Worm (Caenorhabditis elegans) whole organism, midembryonic: ENCODE results near the gene M04C3.2.

Experiments used
- T22C8.4 ChIP-seq: fragments of 200-800 bp; sonication (Bioruptor generic); IDR thresholded peaks from 2 replicates; pipeline ENCODE4 v1.3.6; 2022; ENCODE audit warnings: missing genetic modification characterization, missing compliant biosample characterization
- cog-1 ChIP-seq: sonication (generic microtip); optimal IDR thresholded peaks from 2 replicates; lab custom pipeline; 2016; ENCODE audit warnings: missing genetic modification characterization, missing compliant biosample characterization
- flt-1 ChIP-seq: fragments of 200-800 bp; sonication (Bioruptor generic); IDR thresholded peaks from 2 replicates; pipeline ENCODE4 v1.3.6; 2022; ENCODE audit warnings: missing genetic modification characterization, missing compliant biosample characterization
- klf-2 ChIP-seq: fragments of 200-800 bp; sonication (Bioruptor generic); conservative IDR thresholded peaks from 2 replicates; pipeline ENCODE4 v1.3.6; 2022; ENCODE audit warnings: missing genetic modification reagents, missing genetic modification characterization, missing compliant biosample characterization
- med-1 ChIP-seq: sonication (generic microtip); optimal IDR thresholded peaks from 2 replicates; lab custom pipeline; 2017; ENCODE audit warnings: missing genetic modification characterization, mild to moderate bottlenecking, missing compliant biosample characterization, antibody characterized with exemption, missing genetic modification reagents; ENCODE audit not compliant: insufficient read depth
- ref-1 ChIP-seq: fragments of 200-800 bp; sonication (Bioruptor generic); conservative IDR thresholded peaks from 2 replicates; pipeline ENCODE4 v1.3.6; 2022; ENCODE audit warnings: missing genetic modification reagents, missing genetic modification characterization, missing compliant biosample characterization
- tab-1 ChIP-seq: fragments of 200-800 bp; sonication (Bioruptor generic); IDR thresholded peaks from 2 replicates; pipeline ENCODE4 v1.3.6; 2022; ENCODE audit warnings: missing genetic modification characterization, missing compliant biosample characterization
- ztf-23 ChIP-seq: fragments of 200-800 bp; sonication (Bioruptor generic); IDR thresholded peaks from 2 replicates; pipeline ENCODE4 v1.3.6; 2022; ENCODE audit warnings: missing genetic modification reagents, missing genetic modification characterization, missing compliant biosample characterization
- ztf-29 ChIP-seq: fragments of 200-800 bp; sonication (Bioruptor generic); IDR thresholded peaks from 2 replicates; pipeline ENCODE4 v1.3.6; 2022; ENCODE audit warnings: missing genetic modification reagents, missing genetic modification characterization, missing compliant biosample characterization

Gene M04C3.2

ce11 chrV:19430351-19430913 lies 18.3 kb downstream of the M04C3.2 start:
- TF ChIP-seq cog-1 (no peak), tab-1 (GFP tag; lab: Robert Waterston, UW) (peak; percentile 70; the same call in 1 of the 2 replicates), ztf-29 (GFP tag; lab: Robert Waterston, UW) (peak; percentile 53; the same call in 1 of the 2 replicates)

ce11 chrV:19429605-19430004 lies 19.1 kb downstream of the M04C3.2 start:
- TF ChIP-seq ztf-29 (GFP tag; lab: Robert Waterston, UW) (no peak), tab-1 (GFP tag; lab: Robert Waterston, UW) (no peak), cog-1 (no peak), flt-1 (no peak), ztf-23 (GFP tag; lab: Robert Waterston, UW) (no peak), ref-1 (no peak), klf-2 (GFP tag; lab: Robert Waterston, UW) (no peak), med-1 (GFP tag; lab: Kevin White, UChicago) (no peak), T22C8.4 (GFP tag; lab: Robert Waterston, UW) (no peak)

- TF ChIP-seq klf-2 (GFP tag; lab: Robert Waterston, UW): no peak
- no peak for TF ChIP-seq med-1 (GFP tag; lab: Kevin White, UChicago)
Measured at ce11 chrV:19428936-19429335, 19.8 kb downstream of the M04C3.2 start.

ce11 chrV:19428097-19428496 lies 20.6 kb downstream of the M04C3.2 start:
- no peak for TF ChIP-seq ztf-29 (GFP tag; lab: Robert Waterston, UW)
- TF ChIP-seq flt-1: no peak
- no peak for TF ChIP-seq T22C8.4 (GFP tag; lab: Robert Waterston, UW)
- TF ChIP-seq cog-1: no peak
- no peak for TF ChIP-seq ztf-23 (GFP tag; lab: Robert Waterston, UW)
- TF ChIP-seq klf-2 (GFP tag; lab: Robert Waterston, UW): no peak
- no peak for TF ChIP-seq ref-1
- TF ChIP-seq tab-1 (GFP tag; lab: Robert Waterston, UW): no peak
- TF ChIP-seq med-1 (GFP tag; lab: Kevin White, UChicago): no peak

ce11 chrV:19421131-19421530 lies 27.6 kb downstream of the M04C3.2 start, which contains the start of gene C25F9.2:
Gene C25F9.2, plus strand, starts transcription at chrV:19421471.
- no peak for TF ChIP-seq med-1 (GFP tag; lab: Kevin White, UChicago)
- no peak for TF ChIP-seq ztf-23 (GFP tag; lab: Robert Waterston, UW)
- TF ChIP-seq tab-1 (GFP tag; lab: Robert Waterston, UW): no peak
- no peak for TF ChIP-seq cog-1
- TF ChIP-seq ref-1: no peak
- no peak for TF ChIP-seq ztf-29 (GFP tag; lab: Robert Waterston, UW)
- TF ChIP-seq klf-2 (GFP tag; lab: Robert Waterston, UW): no peak
- no peak for TF ChIP-seq T22C8.4 (GFP tag; lab: Robert Waterston, UW)
- TF ChIP-seq flt-1: no peak

ce11 chrV:19417836-19418235 lies 30.9 kb downstream of the M04C3.2 start, which contains the start of gene C25F9.15:
Gene C25F9.15, plus strand, starts transcription at chrV:19418136.
- no peak for TF ChIP-seq flt-1
- no peak for TF ChIP-seq klf-2 (GFP tag; lab: Robert Waterston, UW)
- TF ChIP-seq ztf-23 (GFP tag; lab: Robert Waterston, UW): no peak
- TF ChIP-seq med-1 (GFP tag; lab: Kevin White, UChicago): no peak
- TF ChIP-seq ztf-29 (GFP tag; lab: Robert Waterston, UW): no peak
- no peak for TF ChIP-seq tab-1 (GFP tag; lab: Robert Waterston, UW)
- TF ChIP-seq T22C8.4 (GFP tag; lab: Robert Waterston, UW): no peak

DNA sequence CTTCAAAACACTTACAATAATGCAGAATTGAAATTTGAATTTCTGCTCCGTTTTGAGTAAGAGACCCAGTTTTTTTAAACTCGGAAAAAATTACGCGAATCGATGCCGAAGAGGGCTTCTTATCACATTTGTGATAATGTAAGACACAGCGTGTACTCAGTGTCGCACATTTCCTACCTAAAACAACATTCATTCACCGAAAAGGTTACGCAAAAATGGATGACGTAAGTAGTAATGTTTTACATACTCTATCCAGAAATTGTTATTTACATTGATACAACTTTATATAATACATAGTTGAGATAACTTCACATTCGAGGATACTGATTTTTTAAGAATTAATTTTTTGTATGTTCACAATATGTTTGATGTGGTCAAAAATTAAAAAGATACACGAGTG lies 32.2 kb downstream of the M04C3.2 start, which contains the start of the genes C25F9.4 and C25F9.9:
Gene C25F9.4 (minus strand): TSS at position 101 of the 400 bp plus-strand sequence.
Gene C25F9.9 (plus strand): TSS at position 137 of the 400 bp plus-strand sequence.
- no peak for TF ChIP-seq T22C8.4 (GFP tag; lab: Robert Waterston, UW)
- no peak for TF ChIP-seq flt-1
- TF ChIP-seq ref-1: no peak
- no peak for TF ChIP-seq cog-1
- TF ChIP-seq tab-1 (GFP tag; lab: Robert Waterston, UW): no peak
- TF ChIP-seq ztf-29 (GFP tag; lab: Robert Waterston, UW): no peak
- TF ChIP-seq klf-2 (GFP tag; lab: Robert Waterston, UW): no peak
- TF ChIP-seq med-1 (GFP tag; lab: Kevin White, UChicago): no peak
- TF ChIP-seq ztf-23 (GFP tag; lab: Robert Waterston, UW): no peak

- TF ChIP-seq med-1 (GFP tag; lab: Kevin White, UChicago) (no peak), flt-1 (no peak), ztf-23 (GFP tag; lab: Robert Waterston, UW) (no peak), ref-1 (no peak), T22C8.4 (GFP tag; lab: Robert Waterston, UW) (no peak), tab-1 (GFP tag; lab: Robert Waterston, UW) (no peak), klf-2 (GFP tag; lab: Robert Waterston, UW) (no peak)
Measured at ce11 chrV:19410663-19411062, 38.0 kb downstream of the M04C3.2 start, which contains the start of gene C25F9.5. Gene C25F9.5, minus strand, starts transcription at chrV:19410857.

DNA sequence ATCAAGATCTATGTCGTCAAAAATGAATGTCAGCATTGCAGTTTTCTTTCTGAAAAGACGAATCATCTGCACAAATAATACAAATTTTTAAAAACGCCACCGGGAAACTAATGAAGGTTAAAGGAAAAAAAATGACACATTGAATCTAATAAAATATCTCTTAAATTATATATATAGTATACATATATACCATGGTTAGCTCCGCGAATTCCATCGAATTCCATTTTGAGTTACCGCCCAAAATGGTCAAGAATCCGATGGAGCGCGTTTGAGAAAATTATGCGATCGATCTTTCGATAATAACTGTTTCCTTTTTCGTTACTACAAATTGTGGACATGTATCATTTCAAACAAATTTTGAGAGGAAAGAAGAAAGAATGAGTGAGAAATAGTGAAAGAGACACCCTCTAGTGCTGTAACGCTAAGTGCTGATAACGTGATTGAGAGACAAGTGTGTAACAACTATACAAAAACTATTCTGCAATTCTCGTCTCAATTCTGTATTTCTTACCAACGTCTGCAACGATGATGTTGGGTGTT lies 43.4 kb downstream of the M04C3.2 start, which contains the start of the genes C25F9.6 and C25F9.10:
Gene C25F9.6 (minus strand): TSS at position 51 of the 540 bp plus-strand sequence.
Gene C25F9.10 (plus strand): TSS at position 454 of the 540 bp plus-strand sequence.
- TF ChIP-seq ztf-29 (GFP tag; lab: Robert Waterston, UW): no peak
- no peak for TF ChIP-seq tab-1 (GFP tag; lab: Robert Waterston, UW)
- no peak for TF ChIP-seq cog-1

- no peak for TF ChIP-seq med-1 (GFP tag; lab: Kevin White, UChicago)
- TF ChIP-seq ztf-23 (GFP tag; lab: Robert Waterston, UW): no peak
Measured at ce11 chrV:19403619-19404018, 45.1 kb downstream of the M04C3.2 start.
